Worm (Caenorhabditis elegans) whole organism, early embryonic: Measurements from ENCODE around the gene R05F9.7.
"Not testable (repeated sequence)": the region's sequence is repeated elsewhere in the genome, so short reads cannot be mapped to it uniquely, and the experiment has no call there.

Experiments
- B0310.2 ChIP-seq: sonication (generic microtip); optimal IDR thresholded peaks from 2 replicates; lab custom pipeline; 2016; ENCODE audit warnings: mild to moderate bottlenecking, missing genetic modification characterization, missing compliant biosample characterization
- F13C5.2 ChIP-seq: sonication (generic microtip); optimal IDR thresholded peaks from 2 replicates; lab custom pipeline; 2017; ENCODE audit warnings: mild to moderate bottlenecking, missing genetic modification characterization, inconsistent platforms, missing compliant biosample characterization
- aly-1 ChIP-seq: sonication (generic microtip); optimal IDR thresholded peaks from 2 replicates; lab custom pipeline; 2016; ENCODE audit warnings: missing genetic modification characterization, missing compliant biosample characterization
- ama-1 ChIP-seq: fragments of 150-350 bp; optimal IDR thresholded peaks from 2 replicates; lab custom pipeline; 2014
- ceh-36 ChIP-seq: sonication (generic microtip); optimal IDR thresholded peaks from 2 replicates; lab custom pipeline; 2016; ENCODE audit warnings: missing genetic modification characterization, inconsistent platforms, missing compliant biosample characterization
- ets-7 ChIP-seq: sonication (generic microtip); optimal IDR thresholded peaks from 2 replicates; lab custom pipeline; 2016; ENCODE audit warnings: missing genotype, missing genetic modification characterization, missing compliant biosample characterization
- hmbx-1 ChIP-seq: sonication (generic microtip); optimal IDR thresholded peaks from 2 replicates; lab custom pipeline; 2016; ENCODE audit warnings: mild to moderate bottlenecking, missing genetic modification characterization, missing compliant biosample characterization
- hmg-4 ChIP-seq: fragments of 200-800 bp; sonication (Bioruptor generic); optimal IDR thresholded peaks from 2 replicates; lab custom pipeline; 2018; ENCODE audit warnings: mild to moderate bottlenecking, missing genetic modification characterization, missing compliant biosample characterization
- pes-1 ChIP-seq: fragments of 200-800 bp; sonication (Bioruptor generic); IDR thresholded peaks from 2 replicates; pipeline ENCODE4 v1.3.6; 2022; ENCODE audit warnings: missing genetic modification reagents, missing genetic modification characterization, missing compliant biosample characterization
- scrt-1 ChIP-seq: fragments of 200-800 bp; sonication (Bioruptor generic); IDR thresholded peaks from 2 replicates; pipeline ENCODE4 v1.3.6; 2022; ENCODE audit warnings: missing genetic modification characterization, missing compliant biosample characterization
- sea-1 ChIP-seq: fragments of 200-800 bp; sonication (Bioruptor generic); conservative IDR thresholded peaks from 2 replicates; pipeline ENCODE4 v1.3.6; 2022; ENCODE audit warnings: missing genetic modification characterization, missing compliant biosample characterization
- tra-4 ChIP-seq: sonication (generic microtip); optimal IDR thresholded peaks from 2 replicates; lab custom pipeline; 2017; ENCODE audit warnings: missing genetic modification characterization, missing compliant biosample characterization

ce11 chrII:4932727-4933126, 46.7 kb downstream of the R05F9.7 start, which contains the start of gene msp-152:
- TF ChIP-seq aly-1 (tag; lab: Kevin White, UChicago); ama-1 (lab: Kevin White, UChicago); tra-4; hmbx-1 (tag; lab: Kevin White, UChicago); pes-1; ets-7 (tag; lab: Kevin White, UChicago); sea-1 (GFP tag; lab: Robert Waterston, UW); hmg-4 (GFP tag; lab: Kevin White, UChicago); F13C5.2; ceh-36 (tag; lab: Kevin White, UChicago); B0310.2 (tag; lab: Kevin White, UChicago); scrt-1 (GFP tag; lab: Robert Waterston, UW): not testable (repeated sequence)
